Fruit fly (Drosophila melanogaster) whole organism, embryonic: ENCODE data around the gene Pp1-87B.
A peak's percentile ranks its signal among the peaks of the same experiment; 100 is the strongest.

ENCODE experiments used
- CG12155 ChIP-seq: fragments of 200-800 bp; sonication (Bioruptor generic); optimal IDR thresholded peaks from 3 replicates; lab custom pipeline; 2016; ENCODE audit warnings: missing biosample characterization, missing genetic modification characterization
- CG13424 ChIP-seq: fragments of 200-800 bp; sonication (Bioruptor generic); optimal IDR thresholded peaks from 2 replicates; lab custom pipeline; 2019; ENCODE audit warnings: missing biosample characterization, mild to moderate bottlenecking, missing genetic modification characterization, moderate library complexity
- CG13894 ChIP-seq: fragments of 200-800 bp; sonication (Bioruptor generic); optimal IDR thresholded peaks from 3 replicates; lab custom pipeline; 2018; ENCODE audit warnings: missing biosample characterization, mild to moderate bottlenecking, missing genetic modification characterization, moderate library complexity
- CG14050 ChIP-seq: fragments of 200-800 bp; sonication (Bioruptor generic); IDR thresholded peaks from 3 replicates; pipeline ENCODE4 v1.3.6; 2022; ENCODE audit warnings: missing biosample characterization, missing genetic modification characterization
- CG2202 ChIP-seq: fragments of 200-800 bp; sonication (Bioruptor generic); optimal IDR thresholded peaks from 2 replicates; lab custom pipeline; 2018; ENCODE audit warnings: missing biosample characterization, mild to moderate bottlenecking, missing genetic modification characterization
- CG31441 ChIP-seq: fragments of 200-800 bp; sonication (Bioruptor generic); IDR thresholded peaks from 2 replicates; pipeline ENCODE4 v1.3.6; 2022; ENCODE audit warnings: missing biosample characterization, missing genetic modification characterization
- CG3726 ChIP-seq: fragments of 200-800 bp; sonication (Bioruptor generic); IDR thresholded peaks from 3 replicates; pipeline ENCODE4, ENCODE4 v1.3.6; 2022; ENCODE audit warnings: missing biosample characterization, missing genetic modification characterization
- CG4730 ChIP-seq: fragments of 200-800 bp; sonication (Bioruptor generic); IDR thresholded peaks from 2 replicates; pipeline ENCODE4 v1.3.6; 2022; ENCODE audit warnings: missing biosample characterization, missing genetic modification characterization
- CG4854 ChIP-seq: fragments of 200-800 bp; sonication (Bioruptor generic); optimal IDR thresholded peaks from 2 replicates; lab custom pipeline; 2016; ENCODE audit warnings: missing biosample characterization, missing genetic modification characterization, inconsistent platforms
- CG7372 ChIP-seq: fragments of 200-800 bp; sonication (Bioruptor generic); IDR thresholded peaks from 2 replicates; pipeline ENCODE4 v1.3.6; 2022; ENCODE audit warnings: missing biosample characterization, missing genetic modification characterization
- CG9609 ChIP-seq: fragments of 200-800 bp; sonication (Bioruptor generic); optimal IDR thresholded peaks from 3 replicates; lab custom pipeline; 2016; ENCODE audit warnings: missing biosample characterization, missing genetic modification characterization
- CrebB ChIP-seq: fragments of 200-800 bp; sonication (Bioruptor generic); optimal IDR thresholded peaks from 3 replicates; lab custom pipeline; 2018; ENCODE audit warnings: missing biosample characterization, mild to moderate bottlenecking, missing genetic modification characterization
- Deaf1 ChIP-seq: fragments of 200-800 bp; optimal IDR thresholded peaks from 3 replicates; lab custom pipeline; 2019; ENCODE audit warnings: missing biosample characterization, mild to moderate bottlenecking, missing genetic modification characterization, moderate library complexity
- E2f2 ChIP-seq: fragments of 200-800 bp; sonication (Bioruptor generic); IDR thresholded peaks from 2 replicates; pipeline ENCODE4 v1.3.6; 2022; ENCODE audit warnings: missing biosample characterization, missing genetic modification characterization
- HLH54F ChIP-seq: fragments of 200-800 bp; sonication (Bioruptor generic); optimal IDR thresholded peaks from 3 replicates; lab custom pipeline; 2016; ENCODE audit warnings: missing biosample characterization, missing genetic modification characterization
- Hr51 ChIP-seq, 2 experiments: fragments of 200-800 bp; sonication (Bioruptor generic); optimal IDR thresholded peaks; 2 replicates in 1 of 2; 3 replicates in 1 of 2; lab custom pipeline; 2016 to 2018; ENCODE audit warnings: missing biosample characterization in 2 of 2, missing genetic modification characterization in 2 of 2, mild to moderate bottlenecking in 1 of 2, moderate library complexity in 1 of 2
- Lpt ChIP-seq: fragments of >200 bp; optimal IDR thresholded peaks from 2 replicates; lab custom pipeline; 2018; ENCODE audit warnings: missing biosample characterization, missing genetic modification characterization
- Mes4 ChIP-seq: fragments of 200-800 bp; sonication (Bioruptor generic); optimal IDR thresholded peaks from 2 replicates; lab custom pipeline; 2016; ENCODE audit warnings: missing biosample characterization, missing genetic modification characterization
- Pdp1 ChIP-seq, 2 experiments: fragments of 200-800 bp; sonication (Bioruptor generic); optimal IDR thresholded peaks; 3 replicates each; lab custom pipeline; 2016; ENCODE audit warnings: missing biosample characterization in 2 of 2, missing genetic modification characterization in 2 of 2, mild to moderate bottlenecking in 1 of 2, moderate library complexity in 1 of 2
- Side ChIP-seq: fragments of 200-800 bp; sonication (Bioruptor generic); optimal IDR thresholded peaks from 2 replicates; lab custom pipeline; 2016; ENCODE audit warnings: missing biosample characterization, missing genetic modification characterization
- Spps ChIP-seq: fragments of 200-800 bp; sonication (Bioruptor generic); optimal IDR thresholded peaks from 2 replicates; lab custom pipeline; 2018; ENCODE audit warnings: missing biosample characterization, mild to moderate bottlenecking, missing genetic modification characterization
- Usf ChIP-seq: fragments of 200-800 bp; sonication (Bioruptor generic); optimal IDR thresholded peaks from 2 replicates; lab custom pipeline; 2017; ENCODE audit warnings: missing genotype, missing biosample characterization, missing genetic modification characterization
- abd-A ChIP-seq: fragments of 200-800 bp; sonication (Bioruptor generic); optimal IDR thresholded peaks from 3 replicates; lab custom pipeline; 2019; ENCODE audit warnings: missing biosample characterization, mild to moderate bottlenecking, missing genetic modification characterization, moderate library complexity
- aop ChIP-seq: fragments of 200-800 bp; sonication (Bioruptor generic); IDR thresholded peaks from 2 replicates; pipeline ENCODE4 v1.3.6; 2022; ENCODE audit warnings: missing biosample characterization, missing genetic modification characterization
- ase ChIP-seq: fragments of 200-800 bp; sonication (Bioruptor generic); IDR thresholded peaks from 3 replicates; pipeline ENCODE4 v1.3.6; 2022; ENCODE audit warnings: missing biosample characterization, missing genetic modification characterization
- cato ChIP-seq: fragments of 200-800 bp; sonication (Bioruptor generic); optimal IDR thresholded peaks from 2 replicates; lab custom pipeline; 2016; ENCODE audit warnings: missing biosample characterization, missing genetic modification characterization, borderline replicate concordance
- chinmo ChIP-seq: fragments of 200-800 bp; sonication (Bioruptor generic); IDR thresholded peaks from 4 replicates; pipeline ENCODE4 v1.3.6; 2022; ENCODE audit warnings: missing biosample characterization, missing genetic modification characterization; ENCODE audit not compliant: partially characterized antibody
- klu ChIP-seq: fragments of 200-800 bp; sonication (Bioruptor generic); IDR thresholded peaks from 2 replicates; pipeline ENCODE4 v1.3.6; 2022; ENCODE audit warnings: missing biosample characterization, missing genetic modification characterization
- oc ChIP-seq: fragments of 200-800 bp; sonication (Bioruptor generic); optimal IDR thresholded peaks from 2 replicates; lab custom pipeline; 2018; ENCODE audit warnings: missing biosample characterization, mild to moderate bottlenecking, missing genetic modification characterization, moderate library complexity
- pzg ChIP-seq: fragments of 200-800 bp; sonication (Bioruptor generic); optimal IDR thresholded peaks from 3 replicates; lab custom pipeline; 2018; ENCODE audit warnings: missing biosample characterization, mild to moderate bottlenecking, missing genetic modification characterization, moderate library complexity
- rib ChIP-seq: fragments of 200-800 bp; sonication (Bioruptor generic); IDR thresholded peaks from 2 replicates; pipeline ENCODE4 v1.3.6; 2022; ENCODE audit warnings: missing biosample characterization, missing genetic modification characterization
- sc ChIP-seq, 3 experiments: fragments of >200 bp in 2 of 3; fragments of 200-800 bp in 1 of 3; sonication (Bioruptor generic) in 1 of 3; optimal IDR thresholded peaks; 2 replicates in 2 of 3; 3 replicates in 1 of 3; lab custom pipeline; 2017; ENCODE audit warnings: mild to moderate bottlenecking in 1 of 3, missing biosample characterization in 1 of 3, missing genetic modification characterization in 1 of 3, missing genetic modification reagents in 1 of 3
- scrt ChIP-seq: fragments of 200-800 bp; sonication (Bioruptor generic); optimal IDR thresholded peaks from 2 replicates; lab custom pipeline; 2018; ENCODE audit warnings: missing biosample characterization, mild to moderate bottlenecking, missing genetic modification characterization, moderate library complexity
- sd ChIP-seq: fragments of 200-800 bp; sonication (Bioruptor generic); optimal IDR thresholded peaks from 3 replicates; lab custom pipeline; 2018; ENCODE audit warnings: missing biosample characterization, mild to moderate bottlenecking, missing genetic modification characterization, moderate library complexity
- sima ChIP-seq: fragments of 200-800 bp; sonication (Bioruptor generic); optimal IDR thresholded peaks from 2 replicates; lab custom pipeline; 2016; ENCODE audit warnings: missing biosample characterization, missing genetic modification characterization
- unpg ChIP-seq: fragments of 200-800 bp; sonication (Bioruptor generic); optimal IDR thresholded peaks from 3 replicates; lab custom pipeline; 2018; ENCODE audit warnings: missing biosample characterization, mild to moderate bottlenecking, missing genetic modification characterization, moderate library complexity
- vnd ChIP-seq: fragments of 200-800 bp; sonication (Bioruptor generic); IDR thresholded peaks from 3 replicates; pipeline ENCODE4 v1.3.6; 2022; ENCODE audit warnings: missing biosample characterization, missing genetic modification characterization; ENCODE audit not compliant: partially characterized antibody
- wdn ChIP-seq: fragments of 200-800 bp; sonication (Bioruptor generic); IDR thresholded peaks from 2 replicates; pipeline ENCODE4 v1.3.6; 2022; ENCODE audit warnings: missing biosample characterization, missing genetic modification characterization

Pp1-87B gene

dm6 chr3R:12451376-12451775, 25.7 kb upstream of the Pp1-87B start (continued):
- TF ChIP-seq scrt (GFP tag; lab: Kevin White, UChicago) (no peak), CG7372 (GFP tag; lab: Robert Waterston, UW) (no peak), vnd (GFP tag; lab: Robert Waterston, UW) (no peak), E2f2 (GFP tag; lab: Robert Waterston, UW) (peak; percentile 13; the same call in 1 of the 2 replicates), pzg (no peak), Deaf1 (tag; lab: Kevin White, UChicago) (no peak), sima (GFP tag; lab: Kevin White, UChicago) (no peak), Usf (GFP tag; lab: Kevin White, UChicago) (no peak), CG9609 (no peak), ase (GFP tag; lab: Robert Waterston, UW) (no peak; the same call in 2 of the 3 replicates), cato (peak; percentile 16), unpg (GFP tag; lab: Kevin White, UChicago) (peak; percentile 52), CG4854 (GFP tag; lab: Kevin White, UChicago) (no peak), CrebB (tag; lab: Kevin White, UChicago) (no peak), Lpt (GFP tag; lab: Kevin White, UChicago) (no peak), Side (no peak)

- TF ChIP-seq CG13424 (tag; lab: Kevin White, UChicago) (no peak), wdn (no peak), sd (tag; lab: Kevin White, UChicago) (peak; percentile 30), oc (no peak), abd-A (peak; percentile 40), rib (GFP tag; lab: Robert Waterston, UW) (no peak), Spps (tag; lab: Kevin White, UChicago) (no peak), Hr51 (GFP tag; optimal IDR thresholded peaks at IDR 0.05; lab: Kevin White, UChicago) (no peak), aop (GFP tag; lab: Robert Waterston, UW) (no peak), klu (no peak), Mes4 (no peak), HLH54F (GFP tag; lab: Kevin White, UChicago) (no peak), CG2202 (tag; lab: Kevin White, UChicago) (no peak), Pdp1 (GFP tag; optimal IDR thresholded peaks at IDR 0.05; lab: Kevin White, UChicago) (peak in 1 of 2 experiments; percentile 28), CG3726 (GFP tag; lab: Robert Waterston, UW) (no peak), CG12155 (GFP tag; lab: Kevin White, UChicago) (no peak), CG13894 (peak; percentile 58), CG4730 (GFP tag; lab: Robert Waterston, UW) (no peak), sc (optimal IDR thresholded peaks at IDR 0.05; lab: Kevin White, UChicago) (no peak), sc (GFP tag; optimal IDR thresholded peaks at IDR 0.05; lab: Kevin White, UChicago) (no peak), CG31441 (GFP tag; lab: Robert Waterston, UW) (no peak), chinmo (GFP tag; lab: Robert Waterston, UW) (peak; percentile 83; the same call in 2 of the 4 replicates), CG14050 (GFP tag; lab: Robert Waterston, UW) (no peak)
Observed at dm6 chr3R:12450713-12451259, 25.1 kb upstream of the Pp1-87B start.
